Worm (Caenorhabditis elegans) whole organism, midembryonic: ENCODE data around the gene hot-3.

Experiments
- T22C8.4 ChIP-seq: fragments of 200-800 bp; sonication (Bioruptor generic); IDR thresholded peaks from 2 replicates; pipeline ENCODE4 v1.3.6; 2022; ENCODE audit warnings: missing genetic modification characterization, missing compliant biosample characterization
- cog-1 ChIP-seq: sonication (generic microtip); optimal IDR thresholded peaks from 2 replicates; lab custom pipeline; 2016; ENCODE audit warnings: missing genetic modification characterization, missing compliant biosample characterization
- flt-1 ChIP-seq: fragments of 200-800 bp; sonication (Bioruptor generic); IDR thresholded peaks from 2 replicates; pipeline ENCODE4 v1.3.6; 2022; ENCODE audit warnings: missing genetic modification characterization, missing compliant biosample characterization
- klf-2 ChIP-seq: fragments of 200-800 bp; sonication (Bioruptor generic); conservative IDR thresholded peaks from 2 replicates; pipeline ENCODE4 v1.3.6; 2022; ENCODE audit warnings: missing genetic modification reagents, missing genetic modification characterization, missing compliant biosample characterization
- med-1 ChIP-seq: sonication (generic microtip); optimal IDR thresholded peaks from 2 replicates; lab custom pipeline; 2017; ENCODE audit warnings: missing genetic modification characterization, mild to moderate bottlenecking, missing compliant biosample characterization, antibody characterized with exemption, missing genetic modification reagents; ENCODE audit not compliant: insufficient read depth
- ref-1 ChIP-seq: fragments of 200-800 bp; sonication (Bioruptor generic); conservative IDR thresholded peaks from 2 replicates; pipeline ENCODE4 v1.3.6; 2022; ENCODE audit warnings: missing genetic modification reagents, missing genetic modification characterization, missing compliant biosample characterization
- tab-1 ChIP-seq: fragments of 200-800 bp; sonication (Bioruptor generic); IDR thresholded peaks from 2 replicates; pipeline ENCODE4 v1.3.6; 2022; ENCODE audit warnings: missing genetic modification characterization, missing compliant biosample characterization
- ztf-23 ChIP-seq: fragments of 200-800 bp; sonication (Bioruptor generic); IDR thresholded peaks from 2 replicates; pipeline ENCODE4 v1.3.6; 2022; ENCODE audit warnings: missing genetic modification reagents, missing genetic modification characterization, missing compliant biosample characterization
- ztf-29 ChIP-seq: fragments of 200-800 bp; sonication (Bioruptor generic); IDR thresholded peaks from 2 replicates; pipeline ENCODE4 v1.3.6; 2022; ENCODE audit warnings: missing genetic modification reagents, missing genetic modification characterization, missing compliant biosample characterization

The hot-3 gene

ce11 chrII:13964325-13964724, 32.5 kb upstream of the hot-3 start:
- no peak for TF ChIP-seq med-1 (GFP tag; lab: Kevin White, UChicago)
- TF ChIP-seq ztf-23 (GFP tag; lab: Robert Waterston, UW) = no peak
- TF ChIP-seq tab-1 (GFP tag; lab: Robert Waterston, UW) = no peak
- no peak for TF ChIP-seq flt-1 (GFP tag; lab: Robert Waterston, UW)
- TF ChIP-seq klf-2 (GFP tag; lab: Robert Waterston, UW) = no peak
- no peak for TF ChIP-seq T22C8.4 (GFP tag; lab: Robert Waterston, UW)
- no peak for TF ChIP-seq ref-1 (GFP tag; lab: Robert Waterston, UW)
- TF ChIP-seq cog-1 (tag; lab: Kevin White, UChicago) = no peak
- TF ChIP-seq ztf-29 (GFP tag; lab: Robert Waterston, UW) = no peak

ce11 chrII:13962319-13962718, 30.5 kb upstream of the hot-3 start, which contains the start of gene rpi-1:
Gene rpi-1, minus strand, starts transcription at chrII:13962419.
- TF ChIP-seq flt-1 (GFP tag; lab: Robert Waterston, UW) = no peak

- no peak for TF ChIP-seq T22C8.4 (GFP tag; lab: Robert Waterston, UW)
- no peak for TF ChIP-seq flt-1 (GFP tag; lab: Robert Waterston, UW)
- TF ChIP-seq ztf-23 (GFP tag; lab: Robert Waterston, UW) = no peak
- TF ChIP-seq klf-2 (GFP tag; lab: Robert Waterston, UW) = no peak
- no peak for TF ChIP-seq tab-1 (GFP tag; lab: Robert Waterston, UW)
- no peak for TF ChIP-seq med-1 (GFP tag; lab: Kevin White, UChicago)
- TF ChIP-seq cog-1 (tag; lab: Kevin White, UChicago) = no peak
- TF ChIP-seq ref-1 (GFP tag; lab: Robert Waterston, UW) = no peak
- no peak for TF ChIP-seq ztf-29 (GFP tag; lab: Robert Waterston, UW)
These were observed 29.7 kb upstream of the hot-3 start for ce11 chrII:13961567-13961966.

- TF ChIP-seq flt-1 (GFP tag; lab: Robert Waterston, UW) (no peak), ztf-23 (GFP tag; lab: Robert Waterston, UW) (no peak), ztf-29 (GFP tag; lab: Robert Waterston, UW) (no peak), med-1 (GFP tag; lab: Kevin White, UChicago) (no peak), T22C8.4 (GFP tag; lab: Robert Waterston, UW) (no peak), cog-1 (tag; lab: Kevin White, UChicago) (no peak), ref-1 (GFP tag; lab: Robert Waterston, UW) (no peak), tab-1 (GFP tag; lab: Robert Waterston, UW) (no peak), klf-2 (GFP tag; lab: Robert Waterston, UW) (no peak)
These were observed 26.5 kb upstream of the hot-3 start for ce11 chrII:13958359-13958758.

- TF ChIP-seq flt-1 (GFP tag; lab: Robert Waterston, UW) = no peak
- no peak for TF ChIP-seq klf-2 (GFP tag; lab: Robert Waterston, UW)
- no peak for TF ChIP-seq ztf-29 (GFP tag; lab: Robert Waterston, UW)
- no peak for TF ChIP-seq ref-1 (GFP tag; lab: Robert Waterston, UW)
These were observed 25.6 kb upstream of the hot-3 start, which contains the start of gene zip-3 for ce11 chrII:13957437-13957836. Gene zip-3, minus strand, starts transcription at chrII:13957457.

ce11 chrII:13956529-13956928, 24.7 kb upstream of the hot-3 start:
- TF ChIP-seq cog-1 (tag; lab: Kevin White, UChicago) (no peak), tab-1 (GFP tag; lab: Robert Waterston, UW) (no peak), T22C8.4 (GFP tag; lab: Robert Waterston, UW) (no peak), ztf-29 (GFP tag; lab: Robert Waterston, UW) (no peak), ztf-23 (GFP tag; lab: Robert Waterston, UW) (no peak), klf-2 (GFP tag; lab: Robert Waterston, UW) (no peak), ref-1 (GFP tag; lab: Robert Waterston, UW) (no peak), flt-1 (GFP tag; lab: Robert Waterston, UW) (no peak), med-1 (GFP tag; lab: Kevin White, UChicago) (no peak)

ce11 chrII:13954979-13955378, 23.1 kb upstream of the hot-3 start:
- TF ChIP-seq ztf-23 (GFP tag; lab: Robert Waterston, UW) = no peak
- no peak for TF ChIP-seq cog-1 (tag; lab: Kevin White, UChicago)

ce11 chrII:13954077-13954476, 22.2 kb upstream of the hot-3 start:
- TF ChIP-seq T22C8.4 (GFP tag; lab: Robert Waterston, UW) (no peak), ref-1 (GFP tag; lab: Robert Waterston, UW) (no peak), cog-1 (tag; lab: Kevin White, UChicago) (no peak), med-1 (GFP tag; lab: Kevin White, UChicago) (no peak), ztf-29 (GFP tag; lab: Robert Waterston, UW) (no peak), flt-1 (GFP tag; lab: Robert Waterston, UW) (no peak), klf-2 (GFP tag; lab: Robert Waterston, UW) (no peak), tab-1 (GFP tag; lab: Robert Waterston, UW) (no peak), ztf-23 (GFP tag; lab: Robert Waterston, UW) (no peak)

- TF ChIP-seq ztf-29 (GFP tag; lab: Robert Waterston, UW) (no peak), tab-1 (GFP tag; lab: Robert Waterston, UW) (no peak), med-1 (GFP tag; lab: Kevin White, UChicago) (no peak), klf-2 (GFP tag; lab: Robert Waterston, UW) (no peak), ref-1 (GFP tag; lab: Robert Waterston, UW) (no peak), T22C8.4 (GFP tag; lab: Robert Waterston, UW) (no peak), cog-1 (tag; lab: Kevin White, UChicago) (no peak), flt-1 (GFP tag; lab: Robert Waterston, UW) (no peak)
These were observed 20.1 kb upstream of the hot-3 start for ce11 chrII:13951986-13952385.

ce11 chrII:13949290-13949689, 17.4 kb upstream of the hot-3 start, which contains the start of gene sre-44:
Gene sre-44, plus strand, starts transcription at chrII:13949590.
- TF ChIP-seq klf-2 (GFP tag; lab: Robert Waterston, UW) (no peak), ref-1 (GFP tag; lab: Robert Waterston, UW) (no peak), med-1 (GFP tag; lab: Kevin White, UChicago) (no peak), ztf-29 (GFP tag; lab: Robert Waterston, UW) (no peak), ztf-23 (GFP tag; lab: Robert Waterston, UW) (no peak), T22C8.4 (GFP tag; lab: Robert Waterston, UW) (no peak), cog-1 (tag; lab: Kevin White, UChicago) (no peak), tab-1 (GFP tag; lab: Robert Waterston, UW) (no peak), flt-1 (GFP tag; lab: Robert Waterston, UW) (no peak)
